Worm (Caenorhabditis elegans) whole organism, early embryonic: ENCODE results near the gene nhr-27.
A peak's percentile ranks its signal among the peaks of the same experiment; 100 is the strongest.

Experiments
- B0310.2 ChIP-seq: sonication (generic microtip); optimal IDR thresholded peaks from 2 replicates; lab custom pipeline; 2016; ENCODE audit warnings: mild to moderate bottlenecking, missing genetic modification characterization, missing compliant biosample characterization
- F13C5.2 ChIP-seq: sonication (generic microtip); optimal IDR thresholded peaks from 2 replicates; lab custom pipeline; 2017; ENCODE audit warnings: mild to moderate bottlenecking, missing genetic modification characterization, inconsistent platforms, missing compliant biosample characterization
- aly-1 ChIP-seq: sonication (generic microtip); optimal IDR thresholded peaks from 2 replicates; lab custom pipeline; 2016; ENCODE audit warnings: missing genetic modification characterization, missing compliant biosample characterization
- ama-1 ChIP-seq: fragments of 150-350 bp; optimal IDR thresholded peaks from 2 replicates; lab custom pipeline; 2014
- ceh-13 ChIP-seq: fragments of 200-800 bp; sonication (Bioruptor generic); optimal IDR thresholded peaks from 2 replicates; lab custom pipeline; 2018; ENCODE audit warnings: mild to moderate bottlenecking, missing genetic modification characterization, missing compliant biosample characterization
- ceh-36 ChIP-seq: sonication (generic microtip); optimal IDR thresholded peaks from 2 replicates; lab custom pipeline; 2016; ENCODE audit warnings: missing genetic modification characterization, inconsistent platforms, missing compliant biosample characterization
- ets-7 ChIP-seq: sonication (generic microtip); optimal IDR thresholded peaks from 2 replicates; lab custom pipeline; 2016; ENCODE audit warnings: missing genotype, missing genetic modification characterization, missing compliant biosample characterization
- flt-1 ChIP-seq: fragments of 200-800 bp; sonication (Bioruptor generic); IDR thresholded peaks from 2 replicates; pipeline ENCODE4 v1.3.6; 2022; ENCODE audit warnings: missing genetic modification characterization, missing compliant biosample characterization
- hmbx-1 ChIP-seq: sonication (generic microtip); optimal IDR thresholded peaks from 2 replicates; lab custom pipeline; 2016; ENCODE audit warnings: mild to moderate bottlenecking, missing genetic modification characterization, missing compliant biosample characterization
- hmg-4 ChIP-seq: fragments of 200-800 bp; sonication (Bioruptor generic); optimal IDR thresholded peaks from 2 replicates; lab custom pipeline; 2018; ENCODE audit warnings: mild to moderate bottlenecking, missing genetic modification characterization, missing compliant biosample characterization
- hnd-1 ChIP-seq: sonication (generic microtip); optimal IDR thresholded peaks from 2 replicates; lab custom pipeline; 2016; ENCODE audit warnings: missing genetic modification characterization, missing compliant biosample characterization
- pes-1 ChIP-seq: fragments of 200-800 bp; sonication (Bioruptor generic); IDR thresholded peaks from 2 replicates; pipeline ENCODE4 v1.3.6; 2022; ENCODE audit warnings: missing genetic modification reagents, missing genetic modification characterization, missing compliant biosample characterization
- scrt-1 ChIP-seq: fragments of 200-800 bp; sonication (Bioruptor generic); IDR thresholded peaks from 2 replicates; pipeline ENCODE4 v1.3.6; 2022; ENCODE audit warnings: missing genetic modification characterization, missing compliant biosample characterization
- sea-1 ChIP-seq: fragments of 200-800 bp; sonication (Bioruptor generic); conservative IDR thresholded peaks from 2 replicates; pipeline ENCODE4 v1.3.6; 2022; ENCODE audit warnings: missing genetic modification characterization, missing compliant biosample characterization
- tbx-11 ChIP-seq: fragments of 200-800 bp; sonication (Bioruptor generic); IDR thresholded peaks from 2 replicates; pipeline ENCODE4 v1.3.6; 2022; ENCODE audit warnings: missing genetic modification characterization, missing compliant biosample characterization
- tbx-37 ChIP-seq: fragments of 200-800 bp; sonication (Bioruptor generic); conservative IDR thresholded peaks from 2 replicates; pipeline ENCODE4 v1.3.6; 2022; ENCODE audit warnings: missing genetic modification reagents, missing genetic modification characterization, missing compliant biosample characterization
- tra-4 ChIP-seq: sonication (generic microtip); optimal IDR thresholded peaks from 2 replicates; lab custom pipeline; 2017; ENCODE audit warnings: missing genetic modification characterization, missing compliant biosample characterization

Gene nhr-27

ce11 chrX:12846043-12846442 is 37.9 kb upstream of the nhr-27 start, which contains the start of gene C52G5.3:
TSS of gene C52G5.3 (minus strand) at chrX:12846143.
- no peak for TF ChIP-seq tbx-37 (GFP tag; lab: Robert Waterston, UW)
- peak; percentile 49 for TF ChIP-seq ama-1

- TF ChIP-seq ceh-36 (no peak), ets-7 (tag; lab: Kevin White, UChicago) (no peak), sea-1 (GFP tag; lab: Robert Waterston, UW) (no peak), tbx-11 (GFP tag; lab: Robert Waterston, UW) (no peak), tbx-37 (GFP tag; lab: Robert Waterston, UW) (no peak), pes-1 (GFP tag; lab: Robert Waterston, UW) (no peak), ceh-13 (GFP tag; lab: Kevin White, UChicago) (no peak), hmbx-1 (tag; lab: Kevin White, UChicago) (no peak), ama-1 (no peak), aly-1 (tag; lab: Kevin White, UChicago) (no peak), scrt-1 (no peak), flt-1 (GFP tag; lab: Robert Waterston, UW) (no peak), hnd-1 (tag; lab: Kevin White, UChicago) (no peak), tra-4 (tag; lab: Kevin White, UChicago) (no peak), F13C5.2 (tag; lab: Kevin White, UChicago) (no peak), B0310.2 (tag; lab: Kevin White, UChicago) (no peak), hmg-4 (GFP tag; lab: Kevin White, UChicago) (no peak)
Measured at ce11 chrX:12844170-12844569, 36.1 kb upstream of the nhr-27 start.

ce11 chrX:12843530-12843929 is 35.4 kb upstream of the nhr-27 start:
- peak; percentile 55 for TF ChIP-seq tbx-37 (GFP tag; lab: Robert Waterston, UW)
- TF ChIP-seq aly-1 (tag; lab: Kevin White, UChicago) = no peak
- TF ChIP-seq flt-1 (GFP tag; lab: Robert Waterston, UW) = peak; percentile 78
- peak; percentile 63; the same call in 1 of the 2 replicates for TF ChIP-seq tbx-11 (GFP tag; lab: Robert Waterston, UW)
- TF ChIP-seq ets-7 (tag; lab: Kevin White, UChicago) = no peak
- TF ChIP-seq B0310.2 (tag; lab: Kevin White, UChicago) = no peak
- TF ChIP-seq hnd-1 (tag; lab: Kevin White, UChicago) = no peak
- TF ChIP-seq hmbx-1 (tag; lab: Kevin White, UChicago) = peak; percentile 1
- peak; percentile 1 for TF ChIP-seq F13C5.2 (tag; lab: Kevin White, UChicago)
- peak; percentile 86 for TF ChIP-seq pes-1 (GFP tag; lab: Robert Waterston, UW)
- TF ChIP-seq hmg-4 (GFP tag; lab: Kevin White, UChicago) = peak; percentile 54
- TF ChIP-seq scrt-1 = peak; percentile 61
- peak; percentile 46 for TF ChIP-seq ceh-36
- TF ChIP-seq ama-1 = no peak
- TF ChIP-seq ceh-13 (GFP tag; lab: Kevin White, UChicago) = peak; percentile 53
- peak; percentile 70; the same call in 1 of the 2 replicates for TF ChIP-seq sea-1 (GFP tag; lab: Robert Waterston, UW)
- no peak for TF ChIP-seq tra-4 (tag; lab: Kevin White, UChicago)

- TF ChIP-seq aly-1 (tag; lab: Kevin White, UChicago) = no peak
Measured at ce11 chrX:12843011-12843410, 34.9 kb upstream of the nhr-27 start, which contains the start of gene C52G5.2. TSS of gene C52G5.2 (plus strand) at chrX:12843311.

ce11 chrX:12834848-12835247 is 26.7 kb upstream of the nhr-27 start:
- TF ChIP-seq pes-1 (GFP tag; lab: Robert Waterston, UW) (no peak), ceh-36 (no peak), hmg-4 (GFP tag; lab: Kevin White, UChicago) (no peak), aly-1 (tag; lab: Kevin White, UChicago) (no peak), B0310.2 (tag; lab: Kevin White, UChicago) (no peak), ets-7 (tag; lab: Kevin White, UChicago) (no peak), hnd-1 (tag; lab: Kevin White, UChicago) (no peak), tra-4 (tag; lab: Kevin White, UChicago) (no peak), flt-1 (GFP tag; lab: Robert Waterston, UW) (no peak), ceh-13 (GFP tag; lab: Kevin White, UChicago) (no peak), F13C5.2 (tag; lab: Kevin White, UChicago) (no peak), scrt-1 (no peak), hmbx-1 (tag; lab: Kevin White, UChicago) (no peak), tbx-37 (GFP tag; lab: Robert Waterston, UW) (no peak), ama-1 (no peak), sea-1 (GFP tag; lab: Robert Waterston, UW) (no peak), tbx-11 (GFP tag; lab: Robert Waterston, UW) (no peak)

ce11 chrX:12829055-12829454 is 20.9 kb upstream of the nhr-27 start:
- TF ChIP-seq ama-1 = no peak
- no peak for TF ChIP-seq ceh-13 (GFP tag; lab: Kevin White, UChicago)
- TF ChIP-seq tra-4 (tag; lab: Kevin White, UChicago) = no peak
- TF ChIP-seq aly-1 (tag; lab: Kevin White, UChicago) = no peak
- no peak for TF ChIP-seq hmbx-1 (tag; lab: Kevin White, UChicago)
- TF ChIP-seq pes-1 (GFP tag; lab: Robert Waterston, UW) = no peak
- no peak for TF ChIP-seq tbx-37 (GFP tag; lab: Robert Waterston, UW)
- TF ChIP-seq tbx-11 (GFP tag; lab: Robert Waterston, UW) = no peak
- no peak for TF ChIP-seq F13C5.2 (tag; lab: Kevin White, UChicago)
- TF ChIP-seq B0310.2 (tag; lab: Kevin White, UChicago) = no peak
- TF ChIP-seq sea-1 (GFP tag; lab: Robert Waterston, UW) = no peak
- TF ChIP-seq hnd-1 (tag; lab: Kevin White, UChicago) = no peak
- TF ChIP-seq flt-1 (GFP tag; lab: Robert Waterston, UW) = no peak

ce11 chrX:12827741-12828408 is 19.8 kb upstream of the nhr-27 start:
- TF ChIP-seq ceh-36 (no peak), tra-4 (tag; lab: Kevin White, UChicago) (no peak), tbx-11 (GFP tag; lab: Robert Waterston, UW) (no peak), hmbx-1 (tag; lab: Kevin White, UChicago) (no peak), scrt-1 (no peak), flt-1 (GFP tag; lab: Robert Waterston, UW) (no peak), sea-1 (GFP tag; lab: Robert Waterston, UW) (no peak), F13C5.2 (tag; lab: Kevin White, UChicago) (no peak), B0310.2 (tag; lab: Kevin White, UChicago) (no peak), ceh-13 (GFP tag; lab: Kevin White, UChicago) (no peak)
